Worm (Caenorhabditis elegans): ENCODE data around the gene moma-1.

moma-1 gene

DNA sequence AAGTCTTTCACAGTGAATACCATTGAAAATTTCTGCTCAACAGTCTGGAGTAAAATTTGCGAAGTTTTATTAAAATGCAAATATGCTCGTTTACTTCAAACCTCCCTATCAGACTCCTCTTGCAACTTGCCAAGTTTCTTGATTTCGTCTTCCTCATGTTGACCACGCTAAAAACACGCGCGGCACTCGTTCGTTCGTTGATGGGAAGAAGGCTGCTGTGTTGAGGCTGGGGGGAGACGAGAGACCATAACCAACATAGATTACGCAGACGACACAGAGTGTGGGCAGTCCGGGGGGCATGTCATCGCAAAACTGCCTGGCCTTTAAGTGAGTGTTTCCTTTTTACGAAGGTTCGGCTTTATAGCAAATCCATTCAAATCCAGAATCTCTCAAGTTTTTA lies 8.2 kb downstream of the moma-1 start (continued):
- TF ChIP-seq blmp-1 (tag; optimal IDR thresholded peaks at IDR 0.05) (no peak), jun-1 (tag; optimal IDR thresholded peaks at IDR 0.05) (no peak), ces-1 (GFP tag; optimal IDR thresholded peaks at IDR 0.05) (no peak), hpl-2 (GFP tag; optimal IDR thresholded peaks at IDR 0.05) (no peak), nhr-12 (tag; optimal IDR thresholded peaks at IDR 0.05) (no peak), lsy-2 (tag; optimal IDR thresholded peaks at IDR 0.05) (peak in 1 of 2 experiments; percentile 19), pag-3 (tag; optimal IDR thresholded peaks at IDR 0.05; ENCODE audit: borderline replicate concordance, insufficient read depth) (no peak), dpl-1 (GFP tag; optimal IDR thresholded peaks at IDR 0.05) (peak in 1 of 3 experiments; percentile 28), ama-1 (optimal IDR thresholded peaks at IDR 0.05) (no peak), unc-130 (tag; optimal IDR thresholded peaks at IDR 0.05) (peak; percentile 37), tbx-2 (tag; optimal IDR thresholded peaks at IDR 0.05) (no peak), skn-1 (tag; optimal IDR thresholded peaks at IDR 0.05) (peak; percentile 8), nhr-19 (GFP tag; conservative IDR thresholded peaks at IDR 0.05) (peak; percentile 36), efl-3 (GFP tag; optimal IDR thresholded peaks at IDR 0.05) (no peak), efl-1 (optimal IDR thresholded peaks at IDR 0.05) (peak; percentile 6 to 15), efl-1 (GFP tag; optimal IDR thresholded peaks at IDR 0.05 in 1 of 2) (peak; percentile 6 to 79), nhr-76 (tag; optimal IDR thresholded peaks at IDR 0.05) (no peak), lin-39 (tag; optimal IDR thresholded peaks at IDR 0.05) (no peak), lin-13 (GFP tag; optimal IDR thresholded peaks at IDR 0.05) (no peak), mep-1 (tag; optimal IDR thresholded peaks at IDR 0.05) (peak; percentile 48), vab-15 (tag; optimal IDR thresholded peaks at IDR 0.05) (no peak), egl-27 (tag; optimal IDR thresholded peaks at IDR 0.05) (no peak)

DNA sequence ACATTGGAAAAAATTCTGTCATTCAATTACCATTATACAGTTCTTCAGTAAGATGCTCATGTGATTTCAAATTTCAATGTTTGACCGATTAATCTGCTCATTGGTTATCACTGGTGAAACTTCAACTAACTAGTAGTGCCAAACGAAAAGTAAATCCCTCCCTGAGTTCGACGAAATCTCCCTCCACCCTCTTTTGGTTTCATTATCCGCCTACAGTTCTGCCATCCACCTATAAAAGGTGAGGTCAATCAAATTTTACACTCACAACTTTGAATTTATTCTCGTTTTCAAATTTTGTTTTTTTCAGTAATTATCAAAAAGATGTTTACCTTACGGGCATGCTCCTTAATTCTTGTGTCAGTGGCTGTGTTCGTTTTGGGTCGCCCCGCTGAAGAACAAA lies 9.6 kb downstream of the moma-1 start, which contains the start of gene far-8:
TSS of gene far-8 (plus strand) at position 301 of the 400 bp plus-strand sequence.
- TF ChIP-seq ceh-90 (tag; optimal IDR thresholded peaks at IDR 0.05) (no peak), nhr-90 (tag; optimal IDR thresholded peaks at IDR 0.05; ENCODE audit: poor library complexity) (no peak), ets-5 (GFP tag; IDR thresholded peaks at IDR 0.05) (no peak), elt-2 (tag; optimal IDR thresholded peaks at IDR 0.05) (no peak), unc-130 (tag; optimal IDR thresholded peaks at IDR 0.05) (no peak), egl-13 (tag; optimal IDR thresholded peaks at IDR 0.05) (no peak), elt-3 (tag; optimal IDR thresholded peaks at IDR 0.05) (no peak), nhr-77 (tag; optimal IDR thresholded peaks at IDR 0.05) (no peak), nhr-71 (tag; optimal IDR thresholded peaks at IDR 0.05) (no peak), isw-1 (GFP tag; IDR thresholded peaks at IDR 0.05) (no peak), mab-9 (GFP tag; IDR thresholded peaks at IDR 0.05) (no peak)

- TF ChIP-seq hlh-17 (GFP tag; optimal IDR thresholded peaks at IDR 0.05; ENCODE audit: borderline replicate concordance) (no peak), sptf-1 (tag; optimal IDR thresholded peaks at IDR 0.05) (no peak), nhr-90 (tag; optimal IDR thresholded peaks at IDR 0.05; ENCODE audit: poor library complexity) (no peak), rnt-1 (tag; optimal IDR thresholded peaks at IDR 0.05) (peak; percentile 23), pag-3 (tag; optimal IDR thresholded peaks at IDR 0.05; ENCODE audit: borderline replicate concordance, insufficient read depth) (peak; percentile 93), blmp-1 (tag; optimal IDR thresholded peaks at IDR 0.05) (no peak), nhr-71 (tag; optimal IDR thresholded peaks at IDR 0.05) (peak; percentile 18), dsc-1 (tag; optimal IDR thresholded peaks at IDR 0.05) (no peak), mep-1 (tag; optimal IDR thresholded peaks at IDR 0.05) (peak; percentile 3), lin-14 (GFP tag; optimal IDR thresholded peaks at IDR 0.05) (peak; percentile 35), nhr-85 (tag) (peak; percentile 1), pax-3 (tag; optimal IDR thresholded peaks at IDR 0.05) (no peak)
These were observed 11.0 kb downstream of the moma-1 start, which contains the start of gene K02F3.9 for ce11 chrIII:841177-841576. TSS of gene K02F3.9 (minus strand) at chrIII:841366.
